Fruit fly (Drosophila melanogaster) whole organism, wandering third instar larva: ENCODE measurements around the gene CG5281.

Source experiments
- Abd-B ChIP-seq: fragments of >200 bp; optimal IDR thresholded peaks from 2 replicates; lab custom pipeline; 2017; ENCODE audit warnings: missing biosample characterization, missing genetic modification characterization
- CG32264 ChIP-seq: fragments of 200-800 bp; sonication (Bioruptor generic); optimal IDR thresholded peaks from 2 replicates; lab custom pipeline; 2016; ENCODE audit warnings: missing biosample characterization, missing genetic modification characterization
- CG9705 ChIP-seq: fragments of 200-800 bp; sonication (Bioruptor generic); optimal IDR thresholded peaks from 2 replicates; lab custom pipeline; 2018; ENCODE audit warnings: missing biosample characterization, mild to moderate bottlenecking, missing genetic modification characterization
- CrebA ChIP-seq: fragments of 200-800 bp; sonication (Bioruptor generic); optimal IDR thresholded peaks from 2 replicates; lab custom pipeline; 2016; ENCODE audit warnings: missing biosample characterization, mild to moderate bottlenecking, missing genetic modification characterization, borderline replicate concordance
- Dfd ChIP-seq: fragments of >200 bp; optimal IDR thresholded peaks from 2 replicates; lab custom pipeline; 2017; ENCODE audit warnings: missing biosample characterization, missing genetic modification characterization
- Dif ChIP-seq: fragments of 200-275, 200-300 bp; sonication (Bioruptor generic); optimal IDR thresholded peaks from 2 replicates; lab custom pipeline; 2018; ENCODE audit warnings: missing biosample characterization, missing genetic modification characterization; ENCODE audit not compliant: partially characterized antibody
- GATAd ChIP-seq: sonication (Bioruptor generic); optimal IDR thresholded peaks from 2 replicates; lab custom pipeline; 2016; ENCODE audit warnings: missing biosample characterization, missing genetic modification characterization
- HLH106 ChIP-seq: fragments of 200-800 bp; optimal IDR thresholded peaks from 3 replicates; lab custom pipeline; 2019; ENCODE audit warnings: missing biosample characterization, mild to moderate bottlenecking, missing genetic modification characterization, moderate library complexity
- Hnf4 ChIP-seq: fragments of 200-800 bp; sonication (Bioruptor generic); optimal IDR thresholded peaks from 2 replicates; lab custom pipeline; 2016; ENCODE audit warnings: missing biosample characterization, mild to moderate bottlenecking, missing genetic modification characterization
- Hr78 ChIP-seq: fragments of >200 bp; optimal IDR thresholded peaks from 2 replicates; lab custom pipeline; 2017; ENCODE audit warnings: missing biosample characterization, missing genetic modification characterization
- Hr83 ChIP-seq: fragments of 200-300 bp; sonication (Bioruptor generic); optimal IDR thresholded peaks from 2 replicates; lab custom pipeline; 2016; ENCODE audit warnings: missing biosample characterization, mild to moderate bottlenecking, missing genetic modification characterization, moderate library complexity; ENCODE audit not compliant: poor library complexity, severe bottlenecking
- Jra ChIP-seq: sonication (Bioruptor generic); optimal IDR thresholded peaks from 2 replicates; lab custom pipeline; 2016; ENCODE audit warnings: missing biosample characterization, missing genetic modification characterization
- Mio ChIP-seq: sonication (Bioruptor generic); optimal IDR thresholded peaks from 2 replicates; lab custom pipeline; 2016; ENCODE audit warnings: missing biosample characterization, missing genetic modification characterization
- Myc ChIP-seq: fragments of >200 bp; optimal IDR thresholded peaks from 2 replicates; lab custom pipeline; 2017
- N ChIP-seq: fragments of >200 bp; optimal IDR thresholded peaks from 2 replicates; lab custom pipeline; 2018; ENCODE audit warnings: missing biosample characterization, missing external identifiers, missing genetic modification characterization
- OdsH ChIP-seq: fragments of 200-800 bp; sonication (Bioruptor generic); optimal IDR thresholded peaks from 2 replicates; lab custom pipeline; 2016; ENCODE audit warnings: missing biosample characterization, mild to moderate bottlenecking, missing genetic modification characterization
- Rel ChIP-seq, 2 experiments: fragments of 200-800 bp; sonication (Bioruptor generic) in 1 of 2; optimal IDR thresholded peaks; 2 replicates in 1 of 2; 3 replicates in 1 of 2; lab custom pipeline; 2016 to 2019; ENCODE audit warnings: mild to moderate bottlenecking in 2 of 2, missing biosample characterization in 2 of 2, missing genetic modification characterization in 2 of 2, moderate library complexity in 1 of 2
- Sp1 ChIP-seq: fragments of 200-800 bp; sonication (Bioruptor generic); optimal IDR thresholded peaks from 3 replicates; lab custom pipeline; 2019; ENCODE audit warnings: missing biosample characterization, mild to moderate bottlenecking, missing genetic modification characterization, moderate library complexity
- Vsx2 ChIP-seq: fragments of 200-300, 225-300 bp; sonication (Bioruptor generic); optimal IDR thresholded peaks from 2 replicates; lab custom pipeline; 2018; ENCODE audit warnings: missing biosample characterization, missing genetic modification characterization; ENCODE audit not compliant: partially characterized antibody
- br ChIP-seq: fragments of 200-800 bp; sonication (Bioruptor generic); optimal IDR thresholded peaks from 2 replicates; lab custom pipeline; 2016; ENCODE audit warnings: missing biosample characterization, missing genetic modification characterization
- brk ChIP-seq: fragments of 200-800 bp; sonication (Bioruptor generic); optimal IDR thresholded peaks from 2 replicates; lab custom pipeline; 2016; ENCODE audit warnings: missing biosample characterization, mild to moderate bottlenecking, missing genetic modification characterization
- dl ChIP-seq, 2 experiments: fragments of 175-275, 200-275 bp in 1 of 2; fragments of 200-275 bp in 1 of 2; sonication (Bioruptor generic); optimal IDR thresholded peaks; lab custom pipeline; 2018; ENCODE audit warnings: mild to moderate bottlenecking in 2 of 2, missing biosample characterization in 2 of 2, missing genetic modification characterization in 2 of 2, moderate library complexity in 2 of 2; ENCODE audit not compliant: partially characterized antibody in 2 of 2, insufficient read depth in 1 of 2
- dmrt93B ChIP-seq: fragments of 200-800 bp; sonication (Bioruptor generic); optimal IDR thresholded peaks from 2 replicates; lab custom pipeline; 2018; ENCODE audit warnings: missing biosample characterization, mild to moderate bottlenecking, missing genetic modification characterization
- dsf ChIP-seq: sonication (Bioruptor generic); optimal IDR thresholded peaks from 2 replicates; lab custom pipeline; 2016; ENCODE audit warnings: missing biosample characterization, missing genetic modification characterization, borderline replicate concordance
- ey ChIP-seq: fragments of 200-800 bp; sonication (Bioruptor generic); optimal IDR thresholded peaks from 2 replicates; lab custom pipeline; 2016; ENCODE audit warnings: missing biosample characterization, missing genetic modification characterization
- foxo ChIP-seq, 2 experiments: fragments of 200-800 bp; sonication (Bioruptor generic); optimal IDR thresholded peaks; 2 replicates in 1 of 2; 3 replicates in 1 of 2; lab custom pipeline; 2016 to 2017; ENCODE audit warnings: missing biosample characterization in 2 of 2, missing genetic modification characterization in 2 of 2
- fru ChIP-seq: fragments of 200-800 bp; sonication (Bioruptor generic); optimal IDR thresholded peaks from 3 replicates; lab custom pipeline; 2016; ENCODE audit warnings: missing biosample characterization, mild to moderate bottlenecking, missing genetic modification characterization
- h ChIP-seq: fragments of 200-800 bp; sonication (Bioruptor generic); optimal IDR thresholded peaks from 3 replicates; lab custom pipeline; 2016; ENCODE audit warnings: missing biosample characterization, mild to moderate bottlenecking, missing genetic modification characterization
- jim ChIP-seq: fragments of 175-275, 200-325 bp; sonication (Bioruptor generic); optimal IDR thresholded peaks from 2 replicates; lab custom pipeline; 2016; ENCODE audit warnings: missing biosample characterization, mild to moderate bottlenecking, missing genetic modification characterization
- lola ChIP-seq: fragments of >200 bp; optimal IDR thresholded peaks from 2 replicates; lab custom pipeline; 2017; ENCODE audit warnings: missing biosample characterization, missing genetic modification characterization
- pan ChIP-seq: fragments of >200 bp; optimal IDR thresholded peaks from 2 replicates; lab custom pipeline; 2017
- psq ChIP-seq: fragments of 200-800 bp; sonication (Bioruptor generic); optimal IDR thresholded peaks from 3 replicates; lab custom pipeline; 2017; ENCODE audit warnings: missing biosample characterization, mild to moderate bottlenecking, missing genetic modification characterization, moderate library complexity
- rgr ChIP-seq: fragments of 200-800 bp; sonication (Bioruptor generic); optimal IDR thresholded peaks from 3 replicates; lab custom pipeline; 2016; ENCODE audit warnings: missing biosample characterization, mild to moderate bottlenecking, missing genetic modification characterization
- sage ChIP-seq: fragments of 200-800 bp; sonication (Bioruptor generic); optimal IDR thresholded peaks from 2 replicates; lab custom pipeline; 2016; ENCODE audit warnings: missing biosample characterization, mild to moderate bottlenecking, missing genetic modification characterization
- sv ChIP-seq: fragments of 200-800 bp; sonication (Bioruptor generic); optimal IDR thresholded peaks from 3 replicates; lab custom pipeline; 2016; ENCODE audit warnings: missing biosample characterization, missing genetic modification characterization
- tai ChIP-seq: sonication (Bioruptor generic); optimal IDR thresholded peaks from 2 replicates; lab custom pipeline; 2016; ENCODE audit warnings: missing biosample characterization, missing genetic modification characterization
- usp ChIP-seq: fragments of >200 bp; optimal IDR thresholded peaks from 2 replicates; lab custom pipeline; 2017; ENCODE audit warnings: missing biosample characterization, missing genetic modification characterization
- woc ChIP-seq: sonication (Bioruptor generic); optimal IDR thresholded peaks from 2 replicates; lab custom pipeline; 2016; ENCODE audit warnings: missing biosample characterization, mild to moderate bottlenecking, missing genetic modification characterization

CG5281 gene

DNA sequence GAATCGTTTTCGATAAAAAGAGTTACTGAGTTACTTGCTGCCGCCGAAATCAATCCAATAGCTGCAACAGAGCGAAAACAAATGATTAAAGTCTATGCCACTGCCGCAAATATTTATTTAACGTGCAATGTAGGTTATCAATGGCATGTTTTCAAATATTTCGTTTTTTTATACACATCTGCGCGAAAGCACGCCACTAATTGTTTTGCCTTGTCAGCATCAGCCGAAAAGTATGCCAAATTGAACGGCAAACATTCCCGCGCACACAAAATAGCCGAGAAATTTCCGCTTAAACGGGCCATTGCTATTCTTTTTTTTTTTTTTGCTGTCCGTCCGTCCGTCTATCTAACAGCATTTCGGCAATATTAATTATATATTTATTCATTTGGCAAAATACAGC lies 16.4 kb downstream of the CG5281 start:
- TF ChIP-seq CG32264 (GFP tag; lab: Kevin White, UChicago) (no peak), Rel (GFP tag; optimal IDR thresholded peaks at IDR 0.05; lab: Kevin White, UChicago) (no peak), Rel (tag; optimal IDR thresholded peaks at IDR 0.05; lab: Kevin White, UChicago) (no peak), N (GFP tag; lab: Kevin White, UChicago) (peak; percentile 62), Myc (lab: Kevin White, UChicago) (peak; percentile 80), Hnf4 (no peak), psq (GFP tag; lab: Kevin White, UChicago) (no peak), Vsx2 (GFP tag; lab: Kevin White, UChicago) (peak; percentile 53), h (GFP tag; lab: Kevin White, UChicago) (no peak)

DNA sequence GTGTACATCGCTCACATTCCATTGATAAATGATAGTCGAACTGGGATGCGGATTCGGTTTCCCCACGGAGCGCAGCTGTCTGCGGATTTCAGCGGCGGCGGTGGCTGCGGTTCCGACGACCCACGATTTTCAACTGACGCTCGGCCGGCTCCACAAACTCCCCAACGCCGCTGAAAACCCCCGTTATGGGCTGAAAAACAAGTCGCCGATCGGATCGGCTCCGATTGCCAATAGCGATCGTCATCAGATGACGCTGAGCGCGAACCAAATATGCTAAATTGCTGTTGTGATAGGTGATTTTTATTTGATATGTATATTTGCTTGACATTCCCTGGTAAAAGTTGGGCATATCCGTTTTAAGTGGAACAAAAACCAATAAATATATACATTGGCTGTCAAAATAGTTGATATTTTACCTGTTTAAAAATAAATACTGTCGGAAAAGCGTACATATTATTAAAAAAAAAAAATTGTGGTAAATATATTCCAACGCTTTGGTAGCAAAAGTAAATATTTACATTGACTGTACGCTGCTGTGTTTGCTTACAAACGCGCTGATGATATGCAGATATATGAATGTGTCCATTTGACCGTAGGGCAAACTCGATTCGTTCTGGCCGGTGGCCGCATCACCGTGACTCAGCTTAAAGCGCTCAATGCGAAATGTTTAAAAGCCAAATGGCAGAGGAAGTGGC lies 18.7 kb downstream of the CG5281 start:
- no peak for TF ChIP-seq jim (GFP tag; lab: Kevin White, UChicago)
- TF ChIP-seq Vsx2 (GFP tag; lab: Kevin White, UChicago) = no peak
- TF ChIP-seq usp (GFP tag; lab: Kevin White, UChicago) = no peak
- TF ChIP-seq sage (GFP tag; lab: Kevin White, UChicago) = no peak
- no peak for TF ChIP-seq N (GFP tag; lab: Kevin White, UChicago)
- TF ChIP-seq dsf (GFP tag; lab: Kevin White, UChicago) = no peak
- TF ChIP-seq sv (GFP tag; lab: Kevin White, UChicago) = peak; percentile 31
- peak in 1 of 2 experiments; percentile 74 for TF ChIP-seq foxo (GFP tag; optimal IDR thresholded peaks at IDR 0.05; lab: Kevin White, UChicago)
- TF ChIP-seq ey = peak; percentile 76
- no peak for TF ChIP-seq Dif (GFP tag; lab: Kevin White, UChicago)
- TF ChIP-seq Hr83 (GFP tag; lab: Kevin White, UChicago) = no peak
- no peak for TF ChIP-seq Hr78 (GFP tag; lab: Kevin White, UChicago)
- TF ChIP-seq Myc (lab: Kevin White, UChicago) = no peak
- TF ChIP-seq HLH106 = peak; percentile 74
- no peak for TF ChIP-seq Rel (GFP tag; optimal IDR thresholded peaks at IDR 0.05; lab: Kevin White, UChicago)
- peak; percentile 100 for TF ChIP-seq Rel (tag; optimal IDR thresholded peaks at IDR 0.05; lab: Kevin White, UChicago)
- no peak for TF ChIP-seq brk
- TF ChIP-seq Dfd (GFP tag; lab: Kevin White, UChicago) = no peak
- peak; percentile 76 for TF ChIP-seq rgr (GFP tag; lab: Kevin White, UChicago)
- TF ChIP-seq lola (GFP tag; lab: Kevin White, UChicago) = no peak
- TF ChIP-seq Hnf4 = peak; percentile 54
- peak; percentile 68 for TF ChIP-seq dmrt93B (GFP tag; lab: Kevin White, UChicago)
- peak; percentile 24 for TF ChIP-seq Jra (GFP tag; lab: Kevin White, UChicago)
- TF ChIP-seq br = peak; percentile 76
- TF ChIP-seq h (GFP tag; lab: Kevin White, UChicago) = peak; percentile 76
- TF ChIP-seq tai (GFP tag; lab: Kevin White, UChicago) = no peak
- peak; percentile 45 for TF ChIP-seq woc (GFP tag; lab: Kevin White, UChicago)
- peak; percentile 67 for TF ChIP-seq Sp1 (GFP tag; lab: Kevin White, UChicago)
- TF ChIP-seq CG9705 (GFP tag; lab: Kevin White, UChicago) = peak; percentile 31
- peak; percentile 73 for TF ChIP-seq OdsH (GFP tag; lab: Kevin White, UChicago)
- no peak for TF ChIP-seq GATAd (GFP tag; lab: Kevin White, UChicago)
- TF ChIP-seq psq (GFP tag; lab: Kevin White, UChicago) = peak; percentile 69
- no peak for TF ChIP-seq pan (lab: Kevin White, UChicago)
- no peak for TF ChIP-seq Abd-B (GFP tag; lab: Kevin White, UChicago)
- peak; percentile 75 for TF ChIP-seq fru (GFP tag; lab: Kevin White, UChicago)
- no peak for TF ChIP-seq Mio (GFP tag; lab: Kevin White, UChicago)
- peak; percentile 41 for TF ChIP-seq CG32264 (GFP tag; lab: Kevin White, UChicago)
- TF ChIP-seq dl (GFP tag; optimal IDR thresholded peaks at IDR 0.05; lab: Kevin White, UChicago; ENCODE audit: insufficient read depth in 1 of 2, partially characterized antibody in 2 of 2) = no peak
- TF ChIP-seq CrebA = no peak
